Fruit fly (Drosophila melanogaster) whole organism, wandering third instar larva: Measurements from ENCODE around the gene fred.
A peak's percentile ranks its signal among the peaks of the same experiment; 100 is the strongest.

Experiments
- Abd-B ChIP-seq: fragments of >200 bp; optimal IDR thresholded peaks from 2 replicates; lab custom pipeline; 2017; ENCODE audit warnings: missing biosample characterization, missing genetic modification characterization
- CG32264 ChIP-seq: fragments of 200-800 bp; sonication (Bioruptor generic); optimal IDR thresholded peaks from 2 replicates; lab custom pipeline; 2016; ENCODE audit warnings: missing biosample characterization, missing genetic modification characterization
- CG9705 ChIP-seq: fragments of 200-800 bp; sonication (Bioruptor generic); optimal IDR thresholded peaks from 2 replicates; lab custom pipeline; 2018; ENCODE audit warnings: missing biosample characterization, mild to moderate bottlenecking, missing genetic modification characterization
- CrebA ChIP-seq: fragments of 200-800 bp; sonication (Bioruptor generic); optimal IDR thresholded peaks from 2 replicates; lab custom pipeline; 2016; ENCODE audit warnings: missing biosample characterization, mild to moderate bottlenecking, missing genetic modification characterization, borderline replicate concordance
- Dif ChIP-seq: fragments of 200-275, 200-300 bp; sonication (Bioruptor generic); optimal IDR thresholded peaks from 2 replicates; lab custom pipeline; 2018; ENCODE audit warnings: missing biosample characterization, missing genetic modification characterization; ENCODE audit not compliant: partially characterized antibody
- GATAd ChIP-seq: sonication (Bioruptor generic); optimal IDR thresholded peaks from 2 replicates; lab custom pipeline; 2016; ENCODE audit warnings: missing biosample characterization, missing genetic modification characterization
- HLH106 ChIP-seq: fragments of 200-800 bp; optimal IDR thresholded peaks from 3 replicates; lab custom pipeline; 2019; ENCODE audit warnings: missing biosample characterization, mild to moderate bottlenecking, missing genetic modification characterization, moderate library complexity
- Hnf4 ChIP-seq: fragments of 200-800 bp; sonication (Bioruptor generic); optimal IDR thresholded peaks from 2 replicates; lab custom pipeline; 2016; ENCODE audit warnings: missing biosample characterization, mild to moderate bottlenecking, missing genetic modification characterization
- Hr78 ChIP-seq: fragments of >200 bp; optimal IDR thresholded peaks from 2 replicates; lab custom pipeline; 2017; ENCODE audit warnings: missing biosample characterization, missing genetic modification characterization
- Hr83 ChIP-seq: fragments of 200-300 bp; sonication (Bioruptor generic); optimal IDR thresholded peaks from 2 replicates; lab custom pipeline; 2016; ENCODE audit warnings: missing biosample characterization, mild to moderate bottlenecking, missing genetic modification characterization, moderate library complexity; ENCODE audit not compliant: poor library complexity, severe bottlenecking
- Jra ChIP-seq: sonication (Bioruptor generic); optimal IDR thresholded peaks from 2 replicates; lab custom pipeline; 2016; ENCODE audit warnings: missing biosample characterization, missing genetic modification characterization
- Mio ChIP-seq: sonication (Bioruptor generic); optimal IDR thresholded peaks from 2 replicates; lab custom pipeline; 2016; ENCODE audit warnings: missing biosample characterization, missing genetic modification characterization
- Myc ChIP-seq: fragments of >200 bp; optimal IDR thresholded peaks from 2 replicates; lab custom pipeline; 2017
- N ChIP-seq: fragments of >200 bp; optimal IDR thresholded peaks from 2 replicates; lab custom pipeline; 2018; ENCODE audit warnings: missing biosample characterization, missing external identifiers, missing genetic modification characterization
- OdsH ChIP-seq: fragments of 200-800 bp; sonication (Bioruptor generic); optimal IDR thresholded peaks from 2 replicates; lab custom pipeline; 2016; ENCODE audit warnings: missing biosample characterization, mild to moderate bottlenecking, missing genetic modification characterization
- Rel ChIP-seq, 2 experiments: fragments of 200-800 bp; sonication (Bioruptor generic) in 1 of 2; optimal IDR thresholded peaks; 2 replicates in 1 of 2; 3 replicates in 1 of 2; lab custom pipeline; 2016 to 2019; ENCODE audit warnings: mild to moderate bottlenecking in 2 of 2, missing biosample characterization in 2 of 2, missing genetic modification characterization in 2 of 2, moderate library complexity in 1 of 2
- Sp1 ChIP-seq: fragments of 200-800 bp; sonication (Bioruptor generic); optimal IDR thresholded peaks from 3 replicates; lab custom pipeline; 2019; ENCODE audit warnings: missing biosample characterization, mild to moderate bottlenecking, missing genetic modification characterization, moderate library complexity
- br ChIP-seq: fragments of 200-800 bp; sonication (Bioruptor generic); optimal IDR thresholded peaks from 2 replicates; lab custom pipeline; 2016; ENCODE audit warnings: missing biosample characterization, missing genetic modification characterization
- brk ChIP-seq: fragments of 200-800 bp; sonication (Bioruptor generic); optimal IDR thresholded peaks from 2 replicates; lab custom pipeline; 2016; ENCODE audit warnings: missing biosample characterization, mild to moderate bottlenecking, missing genetic modification characterization
- dl ChIP-seq, 2 experiments: fragments of 175-275, 200-275 bp in 1 of 2; fragments of 200-275 bp in 1 of 2; sonication (Bioruptor generic); optimal IDR thresholded peaks; lab custom pipeline; 2018; ENCODE audit warnings: mild to moderate bottlenecking in 2 of 2, missing biosample characterization in 2 of 2, missing genetic modification characterization in 2 of 2, moderate library complexity in 2 of 2; ENCODE audit not compliant: partially characterized antibody in 2 of 2, insufficient read depth in 1 of 2
- dsf ChIP-seq: sonication (Bioruptor generic); optimal IDR thresholded peaks from 2 replicates; lab custom pipeline; 2016; ENCODE audit warnings: missing biosample characterization, missing genetic modification characterization, borderline replicate concordance
- ey ChIP-seq: fragments of 200-800 bp; sonication (Bioruptor generic); optimal IDR thresholded peaks from 2 replicates; lab custom pipeline; 2016; ENCODE audit warnings: missing biosample characterization, missing genetic modification characterization
- foxo ChIP-seq, 2 experiments: fragments of 200-800 bp; sonication (Bioruptor generic); optimal IDR thresholded peaks; 2 replicates in 1 of 2; 3 replicates in 1 of 2; lab custom pipeline; 2016 to 2017; ENCODE audit warnings: missing biosample characterization in 2 of 2, missing genetic modification characterization in 2 of 2
- fru ChIP-seq: fragments of 200-800 bp; sonication (Bioruptor generic); optimal IDR thresholded peaks from 3 replicates; lab custom pipeline; 2016; ENCODE audit warnings: missing biosample characterization, mild to moderate bottlenecking, missing genetic modification characterization
- h ChIP-seq: fragments of 200-800 bp; sonication (Bioruptor generic); optimal IDR thresholded peaks from 3 replicates; lab custom pipeline; 2016; ENCODE audit warnings: missing biosample characterization, mild to moderate bottlenecking, missing genetic modification characterization
- jim ChIP-seq: fragments of 175-275, 200-325 bp; sonication (Bioruptor generic); optimal IDR thresholded peaks from 2 replicates; lab custom pipeline; 2016; ENCODE audit warnings: missing biosample characterization, mild to moderate bottlenecking, missing genetic modification characterization
- lola ChIP-seq: fragments of >200 bp; optimal IDR thresholded peaks from 2 replicates; lab custom pipeline; 2017; ENCODE audit warnings: missing biosample characterization, missing genetic modification characterization
- pan ChIP-seq: fragments of >200 bp; optimal IDR thresholded peaks from 2 replicates; lab custom pipeline; 2017
- psq ChIP-seq: fragments of 200-800 bp; sonication (Bioruptor generic); optimal IDR thresholded peaks from 3 replicates; lab custom pipeline; 2017; ENCODE audit warnings: missing biosample characterization, mild to moderate bottlenecking, missing genetic modification characterization, moderate library complexity
- rgr ChIP-seq: fragments of 200-800 bp; sonication (Bioruptor generic); optimal IDR thresholded peaks from 3 replicates; lab custom pipeline; 2016; ENCODE audit warnings: missing biosample characterization, mild to moderate bottlenecking, missing genetic modification characterization
- sage ChIP-seq: fragments of 200-800 bp; sonication (Bioruptor generic); optimal IDR thresholded peaks from 2 replicates; lab custom pipeline; 2016; ENCODE audit warnings: missing biosample characterization, mild to moderate bottlenecking, missing genetic modification characterization
- tai ChIP-seq: sonication (Bioruptor generic); optimal IDR thresholded peaks from 2 replicates; lab custom pipeline; 2016; ENCODE audit warnings: missing biosample characterization, missing genetic modification characterization
- usp ChIP-seq: fragments of >200 bp; optimal IDR thresholded peaks from 2 replicates; lab custom pipeline; 2017; ENCODE audit warnings: missing biosample characterization, missing genetic modification characterization
- woc ChIP-seq: sonication (Bioruptor generic); optimal IDR thresholded peaks from 2 replicates; lab custom pipeline; 2016; ENCODE audit warnings: missing biosample characterization, mild to moderate bottlenecking, missing genetic modification characterization

Gene fred

dm6 chr2L:3991638-3992037 lies at the start of gene fred:
Gene fred, minus strand, starts transcription at chr2L:3991713.
- TF ChIP-seq N (GFP tag; lab: Kevin White, UChicago) (no peak), HLH106 (tag; lab: Kevin White, UChicago) (no peak), tai (GFP tag; lab: Kevin White, UChicago) (no peak), psq (GFP tag; lab: Kevin White, UChicago) (no peak), Mio (GFP tag; lab: Kevin White, UChicago) (no peak), rgr (GFP tag; lab: Kevin White, UChicago) (no peak), Hr78 (GFP tag; lab: Kevin White, UChicago) (no peak)
- TF ChIP-seq, all 38 proteins: peak for 0

- no peak for TF ChIP-seq foxo (GFP tag; optimal IDR thresholded peaks at IDR 0.05; lab: Kevin White, UChicago)
- TF ChIP-seq jim (GFP tag; lab: Kevin White, UChicago) = no peak
- TF ChIP-seq Rel (GFP tag; optimal IDR thresholded peaks at IDR 0.05; lab: Kevin White, UChicago) = no peak
- TF ChIP-seq Rel (tag; optimal IDR thresholded peaks at IDR 0.05; lab: Kevin White, UChicago) = no peak
- no peak for TF ChIP-seq Abd-B (GFP tag; lab: Kevin White, UChicago)
- TF ChIP-seq brk (GFP tag; lab: Kevin White, UChicago) = no peak
- TF ChIP-seq Hr83 (GFP tag; lab: Kevin White, UChicago) = no peak
- no peak for TF ChIP-seq ey (GFP tag; lab: Kevin White, UChicago)
- TF ChIP-seq pan = no peak
- no peak for TF ChIP-seq CG9705 (GFP tag; lab: Kevin White, UChicago)
- TF ChIP-seq usp = no peak
- TF ChIP-seq lola (GFP tag; lab: Kevin White, UChicago) = no peak
Observed at dm6 chr2L:4038073-4038699, 46.7 kb upstream of the fred start.

dm6 chr2L:4037015-4037414 lies 45.5 kb upstream of the fred start:
- TF ChIP-seq CrebA (GFP tag; lab: Kevin White, UChicago) = peak; percentile 25
- peak; percentile 33 for TF ChIP-seq sage (GFP tag; lab: Kevin White, UChicago)
- TF ChIP-seq fru = no peak
- TF ChIP-seq OdsH = no peak
- peak; percentile 91 for TF ChIP-seq psq (GFP tag; lab: Kevin White, UChicago)

- no peak for TF ChIP-seq Sp1 (GFP tag; lab: Kevin White, UChicago)
- no peak for TF ChIP-seq GATAd (GFP tag; lab: Kevin White, UChicago)
- TF ChIP-seq sage (GFP tag; lab: Kevin White, UChicago) = no peak
- no peak for TF ChIP-seq CG9705 (GFP tag; lab: Kevin White, UChicago)
- TF ChIP-seq HLH106 (tag; lab: Kevin White, UChicago) = no peak
- no peak for TF ChIP-seq N (GFP tag; lab: Kevin White, UChicago)
- no peak for TF ChIP-seq rgr (GFP tag; lab: Kevin White, UChicago)
- no peak for TF ChIP-seq dl (GFP tag; optimal IDR thresholded peaks at IDR 0.05; lab: Kevin White, UChicago; ENCODE audit: insufficient read depth in 1 of 2, partially characterized antibody in 2 of 2)
- no peak for TF ChIP-seq woc
- no peak for TF ChIP-seq Hr78 (GFP tag; lab: Kevin White, UChicago)
- no peak for TF ChIP-seq brk (GFP tag; lab: Kevin White, UChicago)
- TF ChIP-seq OdsH = no peak
- no peak for TF ChIP-seq CG32264
- TF ChIP-seq Jra = no peak
- TF ChIP-seq fru = no peak
- TF ChIP-seq Hr83 (GFP tag; lab: Kevin White, UChicago) = no peak
- TF ChIP-seq Dif = no peak
Observed at dm6 chr2L:4036306-4036705, 44.8 kb upstream of the fred start.

- TF ChIP-seq brk (GFP tag; lab: Kevin White, UChicago) (no peak), dsf (GFP tag; lab: Kevin White, UChicago) (no peak), Myc (lab: Kevin White, UChicago) (no peak), Hnf4 (GFP tag; lab: Kevin White, UChicago) (no peak), OdsH (no peak), br (GFP tag; lab: Kevin White, UChicago) (no peak), Abd-B (GFP tag; lab: Kevin White, UChicago) (no peak), N (GFP tag; lab: Kevin White, UChicago) (no peak), CrebA (GFP tag; lab: Kevin White, UChicago) (no peak), ey (GFP tag; lab: Kevin White, UChicago) (no peak), tai (GFP tag; lab: Kevin White, UChicago) (no peak), Rel (GFP tag; optimal IDR thresholded peaks at IDR 0.05; lab: Kevin White, UChicago) (no peak), Rel (tag; optimal IDR thresholded peaks at IDR 0.05; lab: Kevin White, UChicago) (no peak), h (GFP tag; lab: Kevin White, UChicago) (no peak)
Observed at dm6 chr2L:4034300-4034699, 42.8 kb upstream of the fred start.
